Worm (Caenorhabditis elegans) whole organism, L4 larva: ENCODE data around the gene srbc-3.

Experiments used
- R02D3.7 ChIP-seq: fragments of 150-350 bp; sonication (generic microtip); optimal IDR thresholded peaks from 3 replicates; lab custom pipeline; 2014; ENCODE audit warnings: missing biosample characterization, missing genetic modification characterization
- ama-1 ChIP-seq: fragments of 150-350 bp; optimal IDR thresholded peaks from 2 replicates; lab custom pipeline; 2014; ENCODE audit warnings: inconsistent platforms, mixed read lengths
- hlh-30 ChIP-seq: sonication (generic microtip); optimal IDR thresholded peaks from 2 replicates; lab custom pipeline; 2017; ENCODE audit warnings: antibody characterized with exemption, mild to moderate bottlenecking, missing genetic modification characterization, missing compliant biosample characterization; ENCODE audit not compliant: insufficient read depth
- lin-29 ChIP-seq: fragments of 200-800 bp; sonication (Bioruptor generic); IDR thresholded peaks from 2 replicates; pipeline ENCODE4 v1.3.6; 2022; ENCODE audit warnings: missing genetic modification reagents, missing genetic modification characterization, missing compliant biosample characterization
- mep-1 ChIP-seq: fragments of 150-350 bp; sonication (generic microtip); optimal IDR thresholded peaks from 3 replicates; lab custom pipeline; 2014; ENCODE audit warnings: missing biosample characterization, missing genetic modification characterization
- nhr-41 ChIP-seq: fragments of 200-800 bp; sonication (Bioruptor generic); IDR thresholded peaks from 2 replicates; pipeline ENCODE4 v1.3.6; 2022; ENCODE audit warnings: missing genetic modification reagents, missing genetic modification characterization, missing compliant biosample characterization
- snpc-4 ChIP-seq: fragments of 150-350 bp; optimal IDR thresholded peaks from 2 replicates; lab custom pipeline; 2014; ENCODE audit warnings: missing biosample characterization, missing genetic modification characterization
- unc-130 ChIP-seq: sonication (generic microtip); optimal IDR thresholded peaks from 2 replicates; lab custom pipeline; 2016; ENCODE audit warnings: missing genetic modification reagents, missing genetic modification characterization, missing compliant biosample characterization
- ztf-11 ChIP-seq: fragments of 150-350 bp; optimal IDR thresholded peaks from 2 replicates; lab custom pipeline; 2014; ENCODE audit warnings: missing biosample characterization, missing genetic modification characterization

- TF ChIP-seq ztf-11 (tag; lab: Kevin White, UChicago) (no peak), mep-1 (tag; lab: Kevin White, UChicago) (no peak), unc-130 (GFP tag; lab: Kevin White, UChicago) (no peak), lin-29 (GFP tag; lab: Robert Waterston, UW) (no peak), ama-1 (lab: Kevin White, UChicago) (no peak), snpc-4 (no peak), R02D3.7 (no peak), nhr-41 (GFP tag; lab: Robert Waterston, UW) (no peak), hlh-30 (no peak)
These were observed 38.3 kb downstream of the srbc-3 start, which contains the start of gene fbxa-65 for ce11 chrV:3346434-3347019.
